Fruit fly (Drosophila melanogaster): ENCODE data around the gene sstn.

Gene sstn

DNA sequence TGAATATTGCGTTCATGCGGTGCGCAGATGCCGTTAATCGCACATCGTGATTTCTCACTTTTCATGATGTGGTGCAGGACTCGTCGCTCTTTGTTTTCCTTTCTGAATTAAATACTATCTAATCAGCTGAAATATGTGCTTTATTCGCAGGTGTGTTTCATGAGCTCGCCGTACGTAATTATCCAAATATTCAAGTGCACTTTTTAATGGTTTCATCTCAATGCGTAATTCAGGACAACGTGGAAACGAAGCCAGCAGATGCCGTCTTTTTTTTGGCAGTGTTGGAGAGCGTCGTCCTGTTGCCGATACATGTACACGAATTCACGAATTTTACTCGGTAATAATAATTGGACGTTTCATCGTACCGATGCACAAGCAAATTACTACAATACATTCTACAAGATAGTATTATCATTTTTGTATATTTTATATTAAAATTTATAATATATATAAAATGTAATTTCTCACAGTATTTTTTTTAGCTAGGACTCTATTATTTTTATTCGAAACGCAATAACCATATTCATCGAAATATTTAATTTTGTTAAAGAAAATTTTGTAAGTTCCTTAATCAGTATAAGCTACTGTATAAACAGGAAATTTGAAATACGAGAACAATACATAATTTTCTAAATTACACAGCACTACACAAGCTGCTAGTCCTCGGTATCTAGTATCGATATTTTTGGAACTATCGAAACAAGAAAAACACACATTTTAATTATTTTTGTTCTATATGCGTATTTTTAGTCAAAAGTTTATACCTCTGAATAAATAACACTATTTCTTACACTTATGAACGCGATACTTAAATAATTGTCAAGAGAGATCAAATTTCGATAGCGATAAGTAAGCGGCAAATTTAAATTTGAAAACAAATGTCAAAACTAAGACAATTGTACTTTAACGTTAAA, 42.4 kb upstream of the sstn start, which contains the start of gene CG12316 (continued):
- TF ChIP-seq Met (GFP tag; optimal IDR thresholded peaks at IDR 0.05) (peak; percentile 98), CG8119 (GFP tag; IDR thresholded peaks at IDR 0.05) (peak; percentile 96), CG8632 (GFP tag; optimal IDR thresholded peaks at IDR 0.05) (peak; percentile 94), Hr38 (GFP tag; optimal IDR thresholded peaks at IDR 0.05) (no peak), spab (GFP tag; optimal IDR thresholded peaks at IDR 0.05) (peak; percentile 94), CG6276 (GFP tag; optimal IDR thresholded peaks at IDR 0.05) (peak; percentile 95), CG11762 (GFP tag; optimal IDR thresholded peaks at IDR 0.05; ENCODE audit: insufficient read depth) (peak; percentile 88), Ets96B (tag; optimal IDR thresholded peaks at IDR 0.05) (peak; percentile 94), OdsH (GFP tag; optimal IDR thresholded peaks at IDR 0.05) (peak; percentile 94), Eip93F (GFP tag; optimal IDR thresholded peaks at IDR 0.05) (peak; percentile 85), CG3919 (GFP tag; optimal IDR thresholded peaks at IDR 0.05) (peak; percentile 97), CG4318 (GFP tag; optimal IDR thresholded peaks at IDR 0.05) (peak; percentile 88), CG6854 (GFP tag; optimal IDR thresholded peaks at IDR 0.05) (peak; percentile 97), Hr39 (GFP tag; optimal IDR thresholded peaks at IDR 0.05) (peak; percentile 96), CG3032 (tag; optimal IDR thresholded peaks at IDR 0.05) (peak; percentile 93), ss (GFP tag; optimal IDR thresholded peaks at IDR 0.05) (peak; percentile 96), CG15336 (GFP tag; IDR thresholded peaks at IDR 0.05) (peak; percentile 96), fd59A (GFP tag; optimal IDR thresholded peaks at IDR 0.05) (peak; percentile 91), CG32006 (GFP tag; optimal IDR thresholded peaks at IDR 0.05) (peak; percentile 95), Ets21C (GFP tag; optimal IDR thresholded peaks at IDR 0.05) (peak; percentile 94), CG6792 (GFP tag; optimal IDR thresholded peaks at IDR 0.05) (peak; percentile 95), Eip75B (GFP tag; optimal IDR thresholded peaks at IDR 0.05) (peak; percentile 98), pdm3 (GFP tag; optimal IDR thresholded peaks at IDR 0.05) (peak; percentile 95), fkh (GFP tag; optimal IDR thresholded peaks at IDR 0.05) (no peak), Sox14 (GFP tag; optimal IDR thresholded peaks at IDR 0.05) (peak; percentile 97), CG11294 (GFP tag; IDR thresholded peaks at IDR 0.05) (peak; percentile 72), lz (GFP tag; optimal IDR thresholded peaks at IDR 0.05) (peak; percentile 98), CG8319 (GFP tag; optimal IDR thresholded peaks at IDR 0.05) (peak; percentile 94), CG16779 (tag; optimal IDR thresholded peaks at IDR 0.05) (peak; percentile 93), Smox (GFP tag; optimal IDR thresholded peaks at IDR 0.05) (peak; percentile 95), Gug (GFP tag; IDR thresholded peaks at IDR 0.05) (peak; percentile 84), svp (GFP tag) (peak; percentile 98), Eip78C (GFP tag) (peak; percentile 99), fd85E (GFP tag; optimal IDR thresholded peaks at IDR 0.05) (peak; percentile 93), esn (GFP tag; optimal IDR thresholded peaks at IDR 0.05) (peak; percentile 99), CG6163 (GFP tag; IDR thresholded peaks at IDR 0.05) (peak; percentile 95), CG10631 (GFP tag; optimal IDR thresholded peaks at IDR 0.05) (peak; percentile 92), Sox102F (GFP tag; optimal IDR thresholded peaks at IDR 0.05) (peak; percentile 99), CG6808 (GFP tag; optimal IDR thresholded peaks at IDR 0.05) (peak; percentile 95)

DNA sequence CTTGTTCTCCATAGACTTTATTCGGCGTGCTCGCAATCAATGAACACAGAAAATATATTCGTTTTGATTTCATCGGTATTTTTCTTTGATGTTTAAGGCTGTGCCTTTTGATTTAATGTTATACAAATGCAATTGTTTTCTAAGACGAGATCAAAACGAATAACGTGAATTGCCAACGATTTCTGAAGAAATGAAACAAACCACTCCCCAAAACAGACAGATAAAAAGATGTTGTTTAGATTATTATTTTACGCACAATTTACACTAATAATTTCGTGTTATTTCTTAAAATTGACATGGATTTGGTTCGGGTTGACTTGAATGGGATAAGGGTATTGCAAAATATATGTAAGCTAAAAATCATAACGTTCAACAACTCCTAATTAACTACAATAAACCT, 36.8 kb upstream of the sstn start, which contains the start of gene CG13457:
TSS of gene CG13457 (minus strand) at position 101 of the 400 bp plus-strand sequence.
- TF ChIP-seq CG8319 (GFP tag; optimal IDR thresholded peaks at IDR 0.05): no peak
- TF ChIP-seq CG7368 (GFP tag; optimal IDR thresholded peaks at IDR 0.05): no peak
- no peak for TF ChIP-seq CG6854 (GFP tag; optimal IDR thresholded peaks at IDR 0.05)
- TF ChIP-seq spab (GFP tag; optimal IDR thresholded peaks at IDR 0.05): no peak
- TF ChIP-seq achi (GFP tag; optimal IDR thresholded peaks at IDR 0.05): no peak
- no peak for TF ChIP-seq Gug (GFP tag; IDR thresholded peaks at IDR 0.05)
- no peak for TF ChIP-seq CG6276 (GFP tag; optimal IDR thresholded peaks at IDR 0.05)
- no peak for TF ChIP-seq vri (GFP tag; optimal IDR thresholded peaks at IDR 0.05)
- no peak for TF ChIP-seq CG11294 (GFP tag; IDR thresholded peaks at IDR 0.05)
- TF ChIP-seq ss (GFP tag; optimal IDR thresholded peaks at IDR 0.05): no peak
- no peak for TF ChIP-seq Sox15 (GFP tag; optimal IDR thresholded peaks at IDR 0.05)
- TF ChIP-seq fd59A (GFP tag; optimal IDR thresholded peaks at IDR 0.05): no peak
- no peak for TF ChIP-seq CG6808 (GFP tag; optimal IDR thresholded peaks at IDR 0.05)
- TF ChIP-seq OdsH (GFP tag; optimal IDR thresholded peaks at IDR 0.05): no peak
- TF ChIP-seq Hr39 (GFP tag; optimal IDR thresholded peaks at IDR 0.05): no peak
